Fruit fly (Drosophila melanogaster): ENCODE data around the gene CG4461.

DNA sequence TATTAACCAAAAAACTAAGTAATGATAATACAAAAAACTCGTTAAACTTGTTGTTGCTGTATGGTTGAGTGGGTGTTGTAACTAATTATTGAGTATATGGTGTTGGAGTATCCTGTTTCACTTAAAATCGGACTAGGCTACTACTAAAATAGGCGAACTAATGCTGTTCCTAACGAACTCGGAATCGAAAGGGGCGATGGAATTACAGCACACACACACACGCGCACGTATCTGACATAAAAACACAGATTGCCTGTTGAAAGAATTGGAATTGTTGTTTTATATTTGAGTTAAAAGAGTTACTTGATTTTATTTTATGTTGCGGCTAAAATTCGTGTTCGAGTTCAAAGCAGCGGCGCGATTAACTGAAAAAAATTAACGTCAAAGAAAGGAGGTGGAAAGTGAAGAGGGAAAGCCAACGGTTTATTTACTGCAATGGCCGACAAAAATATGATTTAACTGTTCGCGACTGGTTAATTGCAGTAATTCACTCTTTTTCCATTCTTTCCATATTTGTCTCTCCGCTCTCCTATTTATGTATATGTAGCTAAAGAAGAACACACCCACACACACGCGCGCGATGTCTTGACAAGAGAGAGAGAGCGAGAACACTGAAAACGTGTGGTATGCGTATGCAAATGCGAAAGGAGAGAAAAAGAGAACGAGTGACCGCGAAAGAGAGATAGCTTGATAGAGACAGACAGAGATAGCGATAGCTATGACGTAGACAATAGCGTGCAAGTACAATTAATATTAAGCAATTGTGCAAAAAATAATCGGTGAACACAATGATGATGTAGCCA is 26.3 kb downstream of the CG4461 start:
- peak; percentile 92 for TF ChIP-seq Dif (GFP tag; optimal IDR thresholded peaks at IDR 0.05; ENCODE audit: partially characterized antibody)
- TF ChIP-seq tai (GFP tag; optimal IDR thresholded peaks at IDR 0.05) = no peak
- TF ChIP-seq Sp1 (GFP tag; optimal IDR thresholded peaks at IDR 0.05) = no peak
- TF ChIP-seq dsf (GFP tag; optimal IDR thresholded peaks at IDR 0.05; ENCODE audit: borderline replicate concordance) = no peak
- no peak for TF ChIP-seq Hr78 (GFP tag; optimal IDR thresholded peaks at IDR 0.05)
- no peak for TF ChIP-seq Dfd (GFP tag; optimal IDR thresholded peaks at IDR 0.05)
- no peak for TF ChIP-seq usp (GFP tag; optimal IDR thresholded peaks at IDR 0.05)
- TF ChIP-seq psq (GFP tag; optimal IDR thresholded peaks at IDR 0.05) = peak; percentile 57
- TF ChIP-seq sage (GFP tag; optimal IDR thresholded peaks at IDR 0.05) = peak; percentile 17
- no peak for TF ChIP-seq pan (optimal IDR thresholded peaks at IDR 0.05)

All from whole organism, wandering third instar larva.